Fruit fly (Drosophila melanogaster) whole organism, prepupa: ENCODE results near the gene CG1113.

Experiments
- Blimp-1 ChIP-seq: fragments of 200-800 bp; sonication (Bioruptor generic); optimal IDR thresholded peaks from 3 replicates; lab custom pipeline; 2017; ENCODE audit warnings: missing biosample characterization, missing genetic modification characterization, mild to moderate bottlenecking, moderate library complexity, missing genetic modification reagents
- CG10631 ChIP-seq: fragments of 200-800 bp; sonication (Bioruptor generic); optimal IDR thresholded peaks from 2 replicates; lab custom pipeline; 2016; ENCODE audit warnings: missing biosample characterization, missing genetic modification characterization
- CG10669 ChIP-seq: fragments of 200-800 bp; sonication (Bioruptor generic); optimal IDR thresholded peaks from 3 replicates; lab custom pipeline; 2018; ENCODE audit warnings: missing biosample characterization, mild to moderate bottlenecking, missing genetic modification characterization, moderate library complexity
- CG11294 ChIP-seq: fragments of 200-800 bp; sonication (Bioruptor generic); IDR thresholded peaks from 2 replicates; pipeline ENCODE4 v1.3.6; 2022; ENCODE audit warnings: missing biosample characterization, missing genetic modification characterization
- CG11762 ChIP-seq: fragments of 200-800 bp; sonication (Bioruptor generic); optimal IDR thresholded peaks from 3 replicates; lab custom pipeline; 2016; ENCODE audit warnings: missing biosample characterization, missing genetic modification characterization; ENCODE audit not compliant: insufficient read depth
- CG11902 ChIP-seq: fragments of 200-800 bp; sonication (Bioruptor generic); optimal IDR thresholded peaks from 3 replicates; lab custom pipeline; 2016; ENCODE audit warnings: missing biosample characterization, missing genetic modification characterization
- CG15336 ChIP-seq: fragments of 200-800 bp; sonication (Bioruptor generic); IDR thresholded peaks from 2 replicates; pipeline ENCODE4 v1.3.6; 2022; ENCODE audit warnings: missing biosample characterization, missing genetic modification characterization
- CG1621 ChIP-seq: fragments of 200-800 bp; sonication (Bioruptor generic); optimal IDR thresholded peaks from 3 replicates; lab custom pipeline; 2018; ENCODE audit warnings: missing biosample characterization, mild to moderate bottlenecking, missing genetic modification characterization
- CG3032 ChIP-seq: fragments of 200-800 bp; optimal IDR thresholded peaks from 2 replicates; lab custom pipeline; 2019; ENCODE audit warnings: missing biosample characterization, mild to moderate bottlenecking, missing genetic modification characterization, moderate library complexity
- CG31627 ChIP-seq: fragments of 200-800 bp; sonication (Bioruptor generic); optimal IDR thresholded peaks from 3 replicates; lab custom pipeline; 2016; ENCODE audit warnings: missing biosample characterization, missing genetic modification characterization
- CG32006 ChIP-seq: fragments of 200-800 bp; sonication (Bioruptor generic); optimal IDR thresholded peaks from 3 replicates; lab custom pipeline; 2017; ENCODE audit warnings: missing biosample characterization, mild to moderate bottlenecking, missing genetic modification characterization
- CG34406 ChIP-seq: fragments of 200-800 bp; sonication (Bioruptor generic); optimal IDR thresholded peaks from 3 replicates; lab custom pipeline; 2016; ENCODE audit warnings: missing biosample characterization, missing genetic modification characterization
- CG3919 ChIP-seq: fragments of 200-800 bp; sonication (Bioruptor generic); optimal IDR thresholded peaks from 3 replicates; lab custom pipeline; 2016; ENCODE audit warnings: missing biosample characterization, missing genetic modification characterization
- CG4318 ChIP-seq: fragments of 200-800 bp; sonication (Bioruptor generic); optimal IDR thresholded peaks from 3 replicates; lab custom pipeline; 2017; ENCODE audit warnings: missing biosample characterization, mild to moderate bottlenecking, missing genetic modification characterization
- CG6163 ChIP-seq: fragments of 200-800 bp; sonication (Bioruptor generic); IDR thresholded peaks from 3 replicates; pipeline ENCODE4 v1.3.6; 2022; ENCODE audit warnings: missing biosample characterization, missing genetic modification characterization
- CG6276 ChIP-seq: fragments of 200-800 bp; sonication (Bioruptor generic); optimal IDR thresholded peaks from 2 replicates; lab custom pipeline; 2017; ENCODE audit warnings: missing biosample characterization, mild to moderate bottlenecking, missing genetic modification characterization
- CG6808 ChIP-seq: fragments of 200-800 bp; sonication (Bioruptor generic); optimal IDR thresholded peaks from 3 replicates; lab custom pipeline; 2017; ENCODE audit warnings: missing biosample characterization, missing genetic modification characterization, mild to moderate bottlenecking, moderate library complexity, missing genetic modification reagents
- CG6854 ChIP-seq: fragments of 200-800 bp; sonication (Bioruptor generic); optimal IDR thresholded peaks from 2 replicates; lab custom pipeline; 2017; ENCODE audit warnings: missing biosample characterization, mild to moderate bottlenecking, missing genetic modification characterization
- CG7368 ChIP-seq: fragments of 200-800 bp; sonication (Bioruptor generic); optimal IDR thresholded peaks from 3 replicates; lab custom pipeline; 2016; ENCODE audit warnings: missing biosample characterization, missing genetic modification characterization
- CG8119 ChIP-seq: fragments of 200-800 bp; sonication (Bioruptor generic); IDR thresholded peaks from 3 replicates; pipeline ENCODE4 v1.3.6; 2022; ENCODE audit warnings: missing biosample characterization, missing genetic modification characterization
- CG8319 ChIP-seq: fragments of 200-800 bp; sonication (Bioruptor generic); optimal IDR thresholded peaks from 3 replicates; lab custom pipeline; 2016; ENCODE audit warnings: missing biosample characterization, missing genetic modification characterization
- CG8632 ChIP-seq: fragments of 200-800 bp; sonication (Bioruptor generic); optimal IDR thresholded peaks from 3 replicates; lab custom pipeline; 2016; ENCODE audit warnings: missing biosample characterization, missing genetic modification characterization
- CG9139 ChIP-seq: fragments of 200-800 bp; sonication (Bioruptor generic); optimal IDR thresholded peaks from 3 replicates; lab custom pipeline; 2017; ENCODE audit warnings: missing biosample characterization, mild to moderate bottlenecking, missing genetic modification characterization
- Eip75B ChIP-seq: fragments of 200-800 bp; sonication (Bioruptor generic); optimal IDR thresholded peaks from 3 replicates; lab custom pipeline; 2016; ENCODE audit warnings: missing biosample characterization, missing genetic modification characterization
- Eip78C ChIP-seq: fragments of 200-800 bp; sonication (Bioruptor generic); peaks from one replicate; lab custom pipeline; 2016; ENCODE audit warnings: missing biosample characterization, missing genetic modification characterization
- Ets21C ChIP-seq: fragments of 200-800 bp; sonication (Bioruptor generic); optimal IDR thresholded peaks from 3 replicates; lab custom pipeline; 2016; ENCODE audit warnings: missing biosample characterization, missing genetic modification characterization
- Ets96B ChIP-seq: fragments of 200-800 bp; optimal IDR thresholded peaks from 2 replicates; lab custom pipeline; 2019; ENCODE audit warnings: missing biosample characterization, mild to moderate bottlenecking, missing genetic modification characterization, moderate library complexity
- Gug ChIP-seq: fragments of 200-800 bp; sonication (Bioruptor generic); IDR thresholded peaks from 2 replicates; pipeline ENCODE4 v1.3.6; 2022; ENCODE audit warnings: missing biosample characterization, missing genetic modification characterization
- Hr38 ChIP-seq: sonication (Bioruptor generic); optimal IDR thresholded peaks from 2 replicates; lab custom pipeline; 2016; ENCODE audit warnings: missing biosample characterization, missing genetic modification characterization
- Hr39 ChIP-seq: fragments of 200-800 bp; sonication (Bioruptor generic); optimal IDR thresholded peaks from 2 replicates; lab custom pipeline; 2016; ENCODE audit warnings: missing biosample characterization, missing genetic modification characterization
- Lpt ChIP-seq: fragments of 200-800 bp; sonication (Bioruptor generic); optimal IDR thresholded peaks from 3 replicates; lab custom pipeline; 2016; ENCODE audit warnings: missing biosample characterization, missing genetic modification characterization
- Met ChIP-seq: fragments of 200-800 bp; sonication (Bioruptor generic); optimal IDR thresholded peaks from 3 replicates; lab custom pipeline; 2016; ENCODE audit warnings: missing biosample characterization, missing genetic modification characterization
- OdsH ChIP-seq: fragments of 200-800 bp; sonication (Bioruptor generic); optimal IDR thresholded peaks from 3 replicates; lab custom pipeline; 2016; ENCODE audit warnings: missing biosample characterization, missing genetic modification characterization
- Smox ChIP-seq: fragments of 200-800 bp; sonication (Bioruptor generic); optimal IDR thresholded peaks from 3 replicates; lab custom pipeline; 2016; ENCODE audit warnings: missing biosample characterization, missing genetic modification characterization
- Sox102F ChIP-seq: fragments of 200-800 bp; sonication (Bioruptor generic); optimal IDR thresholded peaks from 2 replicates; lab custom pipeline; 2016; ENCODE audit warnings: missing biosample characterization, mild to moderate bottlenecking, missing genetic modification characterization
- Sox14 ChIP-seq: fragments of 200-800 bp; sonication (Bioruptor generic); optimal IDR thresholded peaks from 3 replicates; lab custom pipeline; 2016; ENCODE audit warnings: missing biosample characterization, missing genetic modification characterization
- Sox15 ChIP-seq: fragments of 200-800 bp; sonication (Bioruptor generic); optimal IDR thresholded peaks from 3 replicates; lab custom pipeline; 2016; ENCODE audit warnings: missing biosample characterization, missing genetic modification characterization
- acj6 ChIP-seq: fragments of 200-800 bp; sonication (Bioruptor generic); optimal IDR thresholded peaks from 3 replicates; lab custom pipeline; 2016; ENCODE audit warnings: missing biosample characterization, missing genetic modification characterization
- cyc ChIP-seq: fragments of 200-800 bp; sonication (Bioruptor generic); optimal IDR thresholded peaks from 3 replicates; lab custom pipeline; 2016; ENCODE audit warnings: missing biosample characterization, missing genetic modification characterization
- dac ChIP-seq: fragments of 200-800 bp; sonication (Bioruptor generic); optimal IDR thresholded peaks from 2 replicates; lab custom pipeline; 2017; ENCODE audit warnings: missing biosample characterization, mild to moderate bottlenecking, missing genetic modification characterization
- dsx ChIP-seq: fragments of 200-800 bp; optimal IDR thresholded peaks from 3 replicates; lab custom pipeline; 2019; ENCODE audit warnings: missing biosample characterization, mild to moderate bottlenecking, missing genetic modification characterization, moderate library complexity; ENCODE audit not compliant: poor library complexity, severe bottlenecking
- eg ChIP-seq: fragments of 200-800 bp; sonication (Bioruptor generic); IDR thresholded peaks from 3 replicates; pipeline ENCODE4 v1.3.6; 2022; ENCODE audit warnings: missing biosample characterization, missing genetic modification characterization
- esn ChIP-seq: fragments of 200-800 bp; sonication (Bioruptor generic); optimal IDR thresholded peaks from 2 replicates; lab custom pipeline; 2016; ENCODE audit warnings: missing biosample characterization, mild to moderate bottlenecking, missing genetic modification characterization, moderate library complexity
- fd59A ChIP-seq: fragments of 200-800 bp; sonication (Bioruptor generic); optimal IDR thresholded peaks from 2 replicates; lab custom pipeline; 2017; ENCODE audit warnings: missing biosample characterization, mild to moderate bottlenecking, missing genetic modification characterization, missing genetic modification reagents
- fd85E ChIP-seq: fragments of 200-800 bp; sonication (Bioruptor generic); optimal IDR thresholded peaks from 3 replicates; lab custom pipeline; 2016; ENCODE audit warnings: missing biosample characterization, missing genetic modification characterization
- fkh ChIP-seq: fragments of 200-800 bp; sonication (Bioruptor generic); optimal IDR thresholded peaks from 3 replicates; lab custom pipeline; 2017; ENCODE audit warnings: missing biosample characterization, mild to moderate bottlenecking, missing genetic modification characterization, moderate library complexity
- net ChIP-seq: fragments of 200-800 bp; sonication (Bioruptor generic); optimal IDR thresholded peaks from 3 replicates; lab custom pipeline; 2016; ENCODE audit warnings: missing biosample characterization, missing genetic modification characterization
- pdm3 ChIP-seq: fragments of 200-800 bp; sonication (Bioruptor generic); optimal IDR thresholded peaks from 3 replicates; lab custom pipeline; 2016; ENCODE audit warnings: missing biosample characterization, missing genetic modification characterization
- salr ChIP-seq, 2 experiments: fragments of 200-800 bp; sonication (Bioruptor generic); optimal IDR thresholded peaks; 3 replicates each; lab custom pipeline; 2016 to 2018; ENCODE audit warnings: missing biosample characterization in 2 of 2, missing genetic modification characterization in 2 of 2, mild to moderate bottlenecking in 1 of 2
- spab ChIP-seq: fragments of 200-800 bp; sonication (Bioruptor generic); optimal IDR thresholded peaks from 2 replicates; lab custom pipeline; 2017; ENCODE audit warnings: missing biosample characterization, mild to moderate bottlenecking, missing genetic modification characterization, missing genetic modification reagents
- ss ChIP-seq, 2 experiments: fragments of 200-800 bp; sonication (Bioruptor generic); optimal IDR thresholded peaks; 2 replicates in 1 of 2; 3 replicates in 1 of 2; lab custom pipeline; 2017 to 2018; ENCODE audit warnings: mild to moderate bottlenecking in 2 of 2, missing biosample characterization in 2 of 2, missing genetic modification characterization in 2 of 2, moderate library complexity in 1 of 2
- svp ChIP-seq: fragments of 200-800 bp; sonication (Bioruptor generic); peaks from one replicate; lab custom pipeline; 2016; ENCODE audit warnings: missing biosample characterization, missing genetic modification characterization
- topi ChIP-seq: fragments of 200-800 bp; sonication (Bioruptor generic); optimal IDR thresholded peaks from 3 replicates; lab custom pipeline; 2016; ENCODE audit warnings: missing biosample characterization, missing genetic modification characterization

CG1113 gene

DNA sequence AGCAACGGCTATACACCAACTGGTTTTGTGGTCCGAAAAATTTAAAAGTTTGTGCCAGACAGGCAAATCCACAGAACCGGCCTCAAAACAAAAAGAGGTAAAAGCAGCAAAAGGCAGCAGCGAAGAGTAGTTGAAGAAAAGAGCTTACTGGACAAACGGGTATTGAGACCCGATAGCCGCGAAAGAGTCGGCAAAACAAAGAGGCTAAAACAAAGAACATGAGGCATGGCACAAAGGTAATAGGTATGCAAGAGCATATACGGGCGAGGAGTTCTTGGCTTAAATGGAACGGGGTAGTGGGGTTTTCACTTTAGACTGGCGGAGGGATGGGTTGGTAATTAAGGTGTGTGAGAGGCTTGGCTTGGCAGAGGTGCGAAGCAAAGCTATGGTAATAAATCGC, 28.1 kb downstream of the CG1113 start:
- TF ChIP-seq Ets96B (tag; lab: Kevin White, UChicago): peak; percentile 18
- TF ChIP-seq esn (GFP tag; lab: Kevin White, UChicago): peak; percentile 38
- TF ChIP-seq dac (GFP tag; lab: Kevin White, UChicago): no peak
- TF ChIP-seq CG6854: peak; percentile 55
- peak; percentile 14 for TF ChIP-seq Smox (GFP tag; lab: Kevin White, UChicago)
- TF ChIP-seq Lpt: peak; percentile 61
- peak; percentile 45 to 53 for TF ChIP-seq ss (GFP tag; optimal IDR thresholded peaks at IDR 0.05; lab: Kevin White, UChicago)
- TF ChIP-seq fd59A (GFP tag; lab: Kevin White, UChicago): no peak
- peak in 1 of 2 experiments; percentile 18 for TF ChIP-seq salr (GFP tag; optimal IDR thresholded peaks at IDR 0.05; lab: Kevin White, UChicago)
- peak; percentile 20 for TF ChIP-seq CG8632 (GFP tag; lab: Kevin White, UChicago)
- no peak for TF ChIP-seq CG11294 (GFP tag; lab: Robert Waterston, UW)
- no peak for TF ChIP-seq Gug (GFP tag; lab: Robert Waterston, UW)
- peak; percentile 32 for TF ChIP-seq dsx (GFP tag; lab: Kevin White, UChicago)
- TF ChIP-seq CG15336 (GFP tag; lab: Robert Waterston, UW): peak; percentile 47
- TF ChIP-seq CG9139 (GFP tag; lab: Kevin White, UChicago): peak; percentile 34
- no peak for TF ChIP-seq Ets21C
- TF ChIP-seq CG3032 (tag; lab: Kevin White, UChicago): no peak
- TF ChIP-seq CG6163 (GFP tag; lab: Robert Waterston, UW): peak; percentile 90; the same call in 2 of the 3 replicates
- no peak for TF ChIP-seq CG11762 (GFP tag; lab: Kevin White, UChicago)
- TF ChIP-seq Hr39: peak; percentile 1
- peak; percentile 1 for TF ChIP-seq Blimp-1
- peak; percentile 30 for TF ChIP-seq Met (GFP tag; lab: Kevin White, UChicago)
- TF ChIP-seq fd85E: no peak
- peak; percentile 70 for TF ChIP-seq Sox14 (GFP tag; lab: Kevin White, UChicago)
- TF ChIP-seq CG8319 (GFP tag; lab: Kevin White, UChicago): no peak
- peak; percentile 2 for TF ChIP-seq CG1621 (tag; lab: Kevin White, UChicago)
- no peak for TF ChIP-seq OdsH
- no peak for TF ChIP-seq Sox15
- TF ChIP-seq Sox102F (GFP tag; lab: Kevin White, UChicago): peak; percentile 55
- no peak for TF ChIP-seq CG10631 (GFP tag; lab: Kevin White, UChicago)
- TF ChIP-seq acj6 (GFP tag; lab: Kevin White, UChicago): no peak
- no peak for TF ChIP-seq CG10669
- no peak for TF ChIP-seq CG4318 (GFP tag; lab: Kevin White, UChicago)
- no peak for TF ChIP-seq CG11902 (GFP tag; lab: Kevin White, UChicago)
- no peak for TF ChIP-seq eg
- TF ChIP-seq pdm3 (GFP tag; lab: Kevin White, UChicago): peak; percentile 33
- TF ChIP-seq Eip78C (GFP tag; lab: Kevin White, UChicago): no peak
- peak; percentile 18 for TF ChIP-seq topi (GFP tag; lab: Kevin White, UChicago)
- TF ChIP-seq CG7368 (GFP tag; lab: Kevin White, UChicago): no peak
- peak; percentile 20 for TF ChIP-seq CG34406 (GFP tag; lab: Kevin White, UChicago)
- TF ChIP-seq CG6808: peak; percentile 36
- no peak for TF ChIP-seq Hr38 (GFP tag; lab: Kevin White, UChicago)
- TF ChIP-seq CG8119 (GFP tag; lab: Robert Waterston, UW): peak; percentile 60
- TF ChIP-seq CG31627 (GFP tag; lab: Kevin White, UChicago): peak; percentile 32
- TF ChIP-seq net (GFP tag; lab: Kevin White, UChicago): peak; percentile 8
- TF ChIP-seq fkh (GFP tag; lab: Kevin White, UChicago): no peak
- TF ChIP-seq cyc (GFP tag; lab: Kevin White, UChicago): no peak
- peak; percentile 64 for TF ChIP-seq CG3919
- TF ChIP-seq svp (GFP tag; lab: Kevin White, UChicago): no peak
- peak; percentile 47 for TF ChIP-seq Eip75B
- TF ChIP-seq CG32006 (GFP tag; lab: Kevin White, UChicago): no peak
- no peak for TF ChIP-seq spab
- TF ChIP-seq CG6276 (GFP tag; lab: Kevin White, UChicago): no peak
